Worm (Caenorhabditis elegans): ENCODE results near the gene nhr-157.

ce11 chrV:3865273-3865672, 3.5 kb downstream of the nhr-157 start:
- no peak for TF ChIP-seq flt-1 (GFP tag; IDR thresholded peaks at IDR 0.05)
- TF ChIP-seq ztf-29 (GFP tag; IDR thresholded peaks at IDR 0.05) = no peak
- TF ChIP-seq ref-1 (GFP tag; conservative IDR thresholded peaks at IDR 0.05) = no peak
- no peak for TF ChIP-seq tab-1 (GFP tag; IDR thresholded peaks at IDR 0.05)
- TF ChIP-seq cog-1 (tag; optimal IDR thresholded peaks at IDR 0.05) = no peak
- no peak for TF ChIP-seq klf-2 (GFP tag; conservative IDR thresholded peaks at IDR 0.05)
- TF ChIP-seq med-1 (GFP tag; optimal IDR thresholded peaks at IDR 0.05; ENCODE audit: insufficient read depth) = no peak
- TF ChIP-seq ztf-23 (GFP tag; IDR thresholded peaks at IDR 0.05) = no peak
- TF ChIP-seq T22C8.4 (GFP tag; IDR thresholded peaks at IDR 0.05) = no peak
